Worm (Caenorhabditis elegans) whole organism, young adult: ENCODE data around the gene tbx-9.
A peak's percentile ranks its signal among the peaks of the same experiment; 100 is the strongest.

Experiments
- C17E4.6 ChIP-seq: fragments of 200-800 bp; sonication (Bioruptor generic); IDR thresholded peaks from 2 replicates; pipeline ENCODE4 v1.3.6; 2022; ENCODE audit warnings: missing genetic modification reagents, missing genetic modification characterization, missing compliant biosample characterization
- D2030.7 ChIP-seq: fragments of 200-800 bp; sonication (Bioruptor generic); IDR thresholded peaks from 2 replicates; pipeline ENCODE4 v1.3.6; 2022; ENCODE audit warnings: missing genetic modification reagents, missing genetic modification characterization, missing compliant biosample characterization
- F33H1.4 ChIP-seq: fragments of 200-800 bp; sonication (Bioruptor generic); IDR thresholded peaks from 2 replicates; pipeline ENCODE4 v1.3.6; 2022; ENCODE audit warnings: missing genetic modification reagents, missing genetic modification characterization, missing compliant biosample characterization
- F49E8.2 ChIP-seq: sonication (generic microtip); optimal IDR thresholded peaks from 3 replicates; lab custom pipeline; 2017; ENCODE audit warnings: missing genetic modification characterization, mild to moderate bottlenecking, missing compliant biosample characterization, antibody characterized with exemption, moderate library complexity; ENCODE audit not compliant: insufficient read depth
- F52B5.7 ChIP-seq: sonication (generic microtip); optimal IDR thresholded peaks from 2 replicates; lab custom pipeline; 2016; ENCODE audit warnings: mild to moderate bottlenecking, missing genetic modification characterization, missing compliant biosample characterization
- F57A8.1 ChIP-seq: fragments of 200-800 bp; sonication (Bioruptor generic); optimal IDR thresholded peaks from 2 replicates; lab custom pipeline; 2018; ENCODE audit warnings: mild to moderate bottlenecking, missing genetic modification characterization, moderate library complexity, missing compliant biosample characterization
- T07F8.4 ChIP-seq: sonication (generic microtip); optimal IDR thresholded peaks from 2 replicates; lab custom pipeline; 2016; ENCODE audit warnings: mild to moderate bottlenecking, missing genetic modification characterization, moderate library complexity, missing compliant biosample characterization
- Y67H2A.10 ChIP-seq: fragments of 200-800 bp; sonication (Bioruptor generic); conservative IDR thresholded peaks from 2 replicates; pipeline ENCODE4 v1.3.6; 2022; ENCODE audit warnings: missing genetic modification reagents, missing genetic modification characterization, missing compliant biosample characterization
- ZK185.1 ChIP-seq: sonication (generic microtip); optimal IDR thresholded peaks from 2 replicates; lab custom pipeline; 2016; ENCODE audit warnings: mild to moderate bottlenecking, missing genetic modification characterization, missing compliant biosample characterization; ENCODE audit not compliant: poor library complexity, severe bottlenecking
- atf-7 ChIP-seq: sonication (generic microtip); optimal IDR thresholded peaks from 2 replicates; lab custom pipeline; 2017; ENCODE audit warnings: mild to moderate bottlenecking, missing genetic modification characterization, missing compliant biosample characterization
- attf-5 ChIP-seq: fragments of 200-800 bp; sonication (Bioruptor generic); optimal IDR thresholded peaks from 2 replicates; lab custom pipeline; 2018; ENCODE audit warnings: mild to moderate bottlenecking, missing genetic modification characterization, missing compliant biosample characterization
- cebp-1 ChIP-seq, 2 experiments: fragments of 200-800 bp in 1 of 2; sonication (Bioruptor generic) in 1 of 2; sonication (generic microtip) in 1 of 2; IDR thresholded peaks in 1 of 2; optimal IDR thresholded peaks in 1 of 2; 2 replicates each; pipeline versions ENCODE4 v1.3.6 to Lab custom; 2017 to 2022; ENCODE audit warnings: missing compliant biosample characterization in 2 of 2, missing genetic modification characterization in 2 of 2, mild to moderate bottlenecking in 1 of 2, missing genetic modification reagents in 1 of 2, moderate library complexity in 1 of 2
- ceh-27 ChIP-seq: fragments of 200-800 bp; sonication (Bioruptor generic); optimal IDR thresholded peaks from 2 replicates; lab custom pipeline; 2018; ENCODE audit warnings: mild to moderate bottlenecking, missing genetic modification characterization, moderate library complexity, missing compliant biosample characterization
- dpl-1 ChIP-seq: fragments of 150-350 bp; optimal IDR thresholded peaks from 2 replicates; lab custom pipeline; 2014; ENCODE audit warnings: missing biosample characterization, missing genetic modification reagents, missing genetic modification characterization
- efl-1 ChIP-seq: fragments of 150-350 bp; optimal IDR thresholded peaks from 2 replicates; lab custom pipeline; 2014; ENCODE audit warnings: missing biosample characterization, missing genetic modification reagents, missing genetic modification characterization
- egl-44 ChIP-seq: fragments of 200-800 bp; sonication (Bioruptor generic); IDR thresholded peaks from 2 replicates; pipeline ENCODE4 v1.3.6; 2022; ENCODE audit warnings: missing genetic modification reagents, missing genetic modification characterization, missing compliant biosample characterization
- ekl-4 ChIP-seq: fragments of 200-800 bp; sonication (Bioruptor generic); IDR thresholded peaks from 2 replicates; pipeline ENCODE4 v1.3.6; 2022; ENCODE audit warnings: missing genetic modification reagents, missing genetic modification characterization, missing compliant biosample characterization
- hlh-12 ChIP-seq: sonication (generic microtip); optimal IDR thresholded peaks from 2 replicates; lab custom pipeline; 2016; ENCODE audit warnings: missing genetic modification characterization, missing compliant biosample characterization
- hmg-1.2 ChIP-seq: fragments of 200-800 bp; sonication (Bioruptor generic); IDR thresholded peaks from 2 replicates; pipeline ENCODE4 v1.3.6; 2022; ENCODE audit warnings: missing genetic modification reagents, missing genetic modification characterization, missing compliant biosample characterization
- hrde-1 ChIP-seq: sonication (generic microtip); optimal IDR thresholded peaks from 2 replicates; lab custom pipeline; 2016; ENCODE audit warnings: missing genetic modification characterization, mild to moderate bottlenecking, missing compliant biosample characterization, moderate library complexity, missing genotype, missing genetic modification reagents, borderline replicate concordance
- hsf-1 ChIP-seq: fragments of 200-800 bp; sonication (Bioruptor generic); IDR thresholded peaks from 2 replicates; pipeline ENCODE4 v1.3.6; 2022; ENCODE audit warnings: missing genetic modification reagents, missing genetic modification characterization, missing compliant biosample characterization
- let-526 ChIP-seq: fragments of 200-800 bp; sonication (Bioruptor generic); IDR thresholded peaks from 2 replicates; pipeline ENCODE4 v1.3.6; 2022; ENCODE audit warnings: missing genetic modification reagents, missing genetic modification characterization, missing compliant biosample characterization
- let-607 ChIP-seq, 2 experiments: fragments of 200-800 bp in 1 of 2; sonication (Bioruptor generic) in 1 of 2; sonication (generic microtip) in 1 of 2; optimal IDR thresholded peaks; 2 replicates each; lab custom pipeline; 2016 to 2018; ENCODE audit warnings: mild to moderate bottlenecking in 2 of 2, missing compliant biosample characterization in 2 of 2, missing genetic modification characterization in 2 of 2, moderate library complexity in 2 of 2, missing genotype in 1 of 2
- lin-35 ChIP-seq, 3 experiments: fragments of 150-350 bp in 2 of 3; sonication (generic microtip) in 1 of 3; optimal IDR thresholded peaks; 2 replicates each; lab custom pipeline; 2014 to 2018; ENCODE audit warnings: missing biosample characterization in 3 of 3, missing genetic modification characterization in 3 of 3, missing genetic modification reagents in 3 of 3
- lin-40 ChIP-seq: sonication (generic microtip); optimal IDR thresholded peaks from 2 replicates; lab custom pipeline; 2016; ENCODE audit warnings: missing genetic modification characterization, mild to moderate bottlenecking, missing compliant biosample characterization, missing genotype, missing genetic modification reagents
- lin-54 ChIP-seq: fragments of 200-800 bp; sonication (Bioruptor generic); optimal IDR thresholded peaks from 2 replicates; lab custom pipeline; 2018; ENCODE audit warnings: mild to moderate bottlenecking, missing genetic modification characterization, missing compliant biosample characterization
- lsl-1 ChIP-seq: fragments of 200-800 bp; sonication (Bioruptor generic); optimal IDR thresholded peaks from 2 replicates; lab custom pipeline; 2018; ENCODE audit warnings: mild to moderate bottlenecking, missing genetic modification characterization, moderate library complexity, missing compliant biosample characterization
- madf-6 ChIP-seq: fragments of 200-800 bp; sonication (Bioruptor generic); IDR thresholded peaks from 2 replicates; pipeline ENCODE4 v1.3.6; 2022; ENCODE audit warnings: missing genetic modification reagents, missing genetic modification characterization, missing compliant biosample characterization
- mcd-1 ChIP-seq: fragments of 200-800 bp; sonication (Bioruptor generic); IDR thresholded peaks from 2 replicates; pipeline ENCODE4 v1.3.6; 2022; ENCODE audit warnings: missing genetic modification reagents, missing genetic modification characterization, missing compliant biosample characterization
- mel-28 ChIP-seq: sonication (generic microtip); optimal IDR thresholded peaks from 2 replicates; lab custom pipeline; 2016; ENCODE audit warnings: borderline replicate concordance, mild to moderate bottlenecking, missing genetic modification characterization, missing compliant biosample characterization
- nfya-2 ChIP-seq: fragments of 200-800 bp; sonication (Bioruptor generic); IDR thresholded peaks from 2 replicates; pipeline ENCODE4 v1.3.6; 2022; ENCODE audit warnings: missing genetic modification reagents, missing genetic modification characterization, missing compliant biosample characterization
- nhr-120 ChIP-seq: fragments of 200-800 bp; sonication (Bioruptor generic); IDR thresholded peaks from 2 replicates; pipeline ENCODE4 v1.3.6; 2022; ENCODE audit warnings: missing genetic modification characterization, missing compliant biosample characterization
- nhr-80 ChIP-seq: sonication (generic microtip); optimal IDR thresholded peaks from 2 replicates; lab custom pipeline; 2016; ENCODE audit warnings: missing genetic modification characterization, missing compliant biosample characterization
- pbrm-1 ChIP-seq: fragments of 200-800 bp; sonication (Bioruptor generic); IDR thresholded peaks from 2 replicates; pipeline ENCODE4 v1.3.6; 2022; ENCODE audit warnings: missing genetic modification reagents, missing genetic modification characterization, missing compliant biosample characterization
- rec-8 ChIP-seq, 2 experiments: sonication (generic microtip); optimal IDR thresholded peaks; 2 replicates each; lab custom pipeline; 2016; ENCODE audit warnings: mild to moderate bottlenecking in 2 of 2, missing genetic modification characterization in 2 of 2, missing genetic modification reagents in 2 of 2, missing genotype in 2 of 2, missing biosample characterization in 1 of 2, missing compliant biosample characterization in 1 of 2, moderate library complexity in 1 of 2
- rpc-1 ChIP-seq, 2 experiments: fragments of 150-350 bp in 1 of 2; sonication (generic microtip) in 1 of 2; optimal IDR thresholded peaks; 2 replicates each; lab custom pipeline; 2014 to 2018; ENCODE audit warnings: missing biosample characterization in 1 of 2, missing genetic modification characterization in 1 of 2, missing genetic modification reagents in 1 of 2, missing genotype in 1 of 2
- snpc-1.3 ChIP-seq: sonication (generic microtip); optimal IDR thresholded peaks from 2 replicates; lab custom pipeline; 2017; ENCODE audit warnings: missing genetic modification characterization, mild to moderate bottlenecking, missing compliant biosample characterization, antibody characterized with exemption, moderate library complexity, missing genotype, missing genetic modification reagents; ENCODE audit not compliant: insufficient read depth
- snpc-4 ChIP-seq, 5 experiments: fragments of 150-350 bp in 1 of 5; sonication (generic microtip) in 4 of 5; optimal IDR thresholded peaks; 2 replicates each; lab custom pipeline; 2014 to 2018; ENCODE audit warnings: missing genetic modification characterization in 5 of 5, missing biosample characterization in 3 of 5, antibody characterized with exemption in 2 of 5, mild to moderate bottlenecking in 2 of 5, missing compliant biosample characterization in 2 of 5, missing genotype in 2 of 5, moderate library complexity in 2 of 5, missing genetic modification reagents in 1 of 5
- tbp1 ChIP-seq: fragments of 200-800 bp; sonication (Bioruptor generic); optimal IDR thresholded peaks from 2 replicates; lab custom pipeline; 2018; ENCODE audit warnings: mild to moderate bottlenecking, missing genetic modification characterization, missing compliant biosample characterization
- tbx-9 ChIP-seq: sonication (generic microtip); optimal IDR thresholded peaks from 2 replicates; lab custom pipeline; 2016; ENCODE audit warnings: borderline replicate concordance, missing genetic modification characterization, inconsistent platforms, missing compliant biosample characterization
- tlf-1 ChIP-seq: fragments of 200-800 bp; sonication (Bioruptor generic); optimal IDR thresholded peaks from 2 replicates; lab custom pipeline; 2018; ENCODE audit warnings: mild to moderate bottlenecking, missing genetic modification characterization, missing compliant biosample characterization
- zfh-2 ChIP-seq: fragments of 200-800 bp; sonication (Bioruptor generic); conservative IDR thresholded peaks from 2 replicates; pipeline ENCODE4 v1.3.6; 2022; ENCODE audit warnings: missing genetic modification reagents, missing genetic modification characterization, missing compliant biosample characterization
- ztf-26 ChIP-seq: sonication (generic microtip); optimal IDR thresholded peaks from 2 replicates; lab custom pipeline; 2017; ENCODE audit warnings: missing genetic modification characterization, missing compliant biosample characterization

Gene tbx-9

DNA sequence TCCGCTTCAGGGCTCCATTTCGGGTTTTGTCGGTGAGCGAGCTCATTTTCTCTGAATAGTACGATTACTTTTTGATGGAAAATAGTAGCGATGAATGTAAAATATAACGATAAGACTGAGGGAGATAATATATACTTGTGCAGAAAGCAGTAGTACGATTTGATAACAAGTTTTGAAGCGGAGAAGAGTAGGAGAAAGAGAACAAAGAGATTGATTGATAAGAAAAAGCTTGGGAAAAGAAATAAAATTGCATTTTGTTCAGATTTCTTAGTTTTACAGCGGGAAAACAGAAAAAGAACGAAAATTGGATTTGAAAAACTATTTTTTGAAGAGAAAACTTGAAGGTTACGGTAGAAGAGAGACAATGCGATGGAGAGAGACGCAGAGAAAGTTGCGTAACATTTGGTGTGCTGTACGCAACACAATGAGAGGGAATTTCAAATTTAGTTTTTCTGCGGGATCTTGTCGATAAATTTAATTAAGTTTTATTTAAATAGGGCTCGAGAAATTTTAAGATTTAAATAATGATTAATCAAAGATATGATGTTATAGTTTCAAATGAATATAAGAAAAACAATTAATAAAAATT lies 16.0 kb upstream of the tbx-9 start, which contains the start of gene umps-1:
Gene umps-1 (minus strand): TSS at position 51 of the 589 bp plus-strand sequence.
- peak; percentile 46; the same call in 1 of the 2 replicates for TF ChIP-seq F33H1.4 (GFP tag; lab: Robert Waterston, UW)
- peak; percentile 65 for TF ChIP-seq madf-6 (GFP tag; lab: Robert Waterston, UW)
- TF ChIP-seq hlh-12, result no peak
- TF ChIP-seq cebp-1 (GFP tag; IDR thresholded peaks at IDR 0.05; lab: Robert Waterston, UW), result no peak
- TF ChIP-seq cebp-1 (tag; optimal IDR thresholded peaks at IDR 0.05; lab: Kevin White, UChicago), result peak; percentile 76
- TF ChIP-seq snpc-4 (GFP tag; optimal IDR thresholded peaks at IDR 0.05; lab: Kevin White, UChicago), result no peak
- TF ChIP-seq snpc-4 (tag; optimal IDR thresholded peaks at IDR 0.05; lab: Kevin White, UChicago), result peak in 1 of 4 experiments; percentile 28
- no peak for TF ChIP-seq nhr-120
- peak; percentile 70 for TF ChIP-seq mcd-1 (GFP tag; lab: Robert Waterston, UW)
- TF ChIP-seq lin-35 (GFP tag; optimal IDR thresholded peaks at IDR 0.05; lab: Kevin White, UChicago), result peak in 2 of 3 experiments; percentile 10 to 93
- 0 out of 2 replicates have a peak, but pooled peaks have one; percentile 29 for TF ChIP-seq ekl-4 (GFP tag; lab: Robert Waterston, UW)
- TF ChIP-seq rpc-1 (optimal IDR thresholded peaks at IDR 0.05; lab: Kevin White, UChicago), result no peak
- TF ChIP-seq rpc-1 (tag; optimal IDR thresholded peaks at IDR 0.05; lab: Kevin White, UChicago), result no peak
- no peak for TF ChIP-seq rec-8 (tag; optimal IDR thresholded peaks at IDR 0.05; lab: Kevin White, UChicago)
- peak; percentile 95 for TF ChIP-seq lin-54
- TF ChIP-seq tlf-1 (GFP tag; lab: Kevin White, UChicago), result peak; percentile 23
- no peak for TF ChIP-seq egl-44 (GFP tag; lab: Robert Waterston, UW)
- TF ChIP-seq ztf-26 (tag; lab: Kevin White, UChicago), result no peak
- no peak for TF ChIP-seq hrde-1 (tag; lab: Kevin White, UChicago)
- TF ChIP-seq efl-1 (GFP tag; lab: Kevin White, UChicago), result peak; percentile 83
- peak; percentile 70 for TF ChIP-seq dpl-1 (GFP tag; lab: Kevin White, UChicago)
- TF ChIP-seq hmg-1.2 (GFP tag; lab: Robert Waterston, UW), result peak; percentile 99
- no peak for TF ChIP-seq ZK185.1
- 0 out of 2 replicates have a peak, but pooled peaks have one; percentile 28 for TF ChIP-seq D2030.7 (GFP tag; lab: Robert Waterston, UW)
- peak; percentile 35 for TF ChIP-seq snpc-1.3
- peak; percentile 24 for TF ChIP-seq attf-5 (GFP tag; lab: Kevin White, UChicago)
- TF ChIP-seq F49E8.2 (tag; lab: Kevin White, UChicago), result peak; percentile 47
- TF ChIP-seq let-607 (tag; optimal IDR thresholded peaks at IDR 0.05; lab: Kevin White, UChicago), result peak in 1 of 2 experiments; percentile 18
- TF ChIP-seq lin-40 (tag; lab: Kevin White, UChicago), result peak; percentile 38
- peak; percentile 38 for TF ChIP-seq ceh-27 (GFP tag; lab: Kevin White, UChicago)
- peak; percentile 77 for TF ChIP-seq lsl-1 (GFP tag; lab: Kevin White, UChicago)

DNA sequence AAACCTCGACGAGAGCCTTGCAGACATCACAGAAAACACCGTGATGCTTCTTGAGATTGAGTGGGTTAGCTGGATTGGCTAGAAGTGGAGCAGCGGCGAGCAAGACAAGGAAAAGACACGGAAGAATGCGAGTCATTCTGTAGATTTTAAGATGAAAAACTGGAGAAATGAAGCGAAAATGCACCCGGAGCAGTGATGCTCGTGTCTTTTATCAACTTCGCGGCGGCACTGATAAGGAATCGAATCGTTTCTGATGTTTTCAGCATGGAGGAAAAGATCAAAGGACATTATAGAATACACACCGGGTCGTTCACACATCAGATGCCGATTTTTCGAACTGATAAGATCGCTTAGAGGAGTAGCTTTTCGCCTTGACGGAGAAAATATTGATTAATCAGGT lies 13.7 kb upstream of the tbx-9 start, which contains the start of gene spp-1:
Gene spp-1 (minus strand): TSS at position 287 of the 400 bp plus-strand sequence.
- TF ChIP-seq tbx-9 (tag; lab: Kevin White, UChicago) (peak; percentile 85), D2030.7 (GFP tag; lab: Robert Waterston, UW) (no peak), let-526 (no peak), F52B5.7 (tag; lab: Kevin White, UChicago) (peak; percentile 32), nfya-2 (GFP tag; lab: Robert Waterston, UW) (no peak), hsf-1 (GFP tag; lab: Robert Waterston, UW) (peak; percentile 24; the same call in 1 of the 2 replicates), tlf-1 (GFP tag; lab: Kevin White, UChicago) (no peak), C17E4.6 (no peak), hlh-12 (no peak), pbrm-1 (GFP tag; lab: Robert Waterston, UW) (no peak), F57A8.1 (GFP tag; lab: Kevin White, UChicago) (no peak), lin-35 (GFP tag; optimal IDR thresholded peaks at IDR 0.05; lab: Kevin White, UChicago) (no peak), tbp1 (GFP tag; lab: Kevin White, UChicago) (peak; percentile 32), T07F8.4 (tag; lab: Kevin White, UChicago) (no peak), nhr-80 (tag; lab: Kevin White, UChicago) (peak; percentile 76), cebp-1 (GFP tag; IDR thresholded peaks at IDR 0.05; lab: Robert Waterston, UW) (no peak), cebp-1 (tag; optimal IDR thresholded peaks at IDR 0.05; lab: Kevin White, UChicago) (peak; percentile 33), Y67H2A.10 (GFP tag; lab: Robert Waterston, UW) (no peak), atf-7 (peak; percentile 8), zfh-2 (no peak), mel-28 (tag; lab: Kevin White, UChicago) (no peak)
